Worm (Caenorhabditis elegans) whole organism, L1 larva: ENCODE results near the gene F52C9.5.
A peak's percentile ranks its signal among the peaks of the same experiment; 100 is the strongest.

Experiments
- F16B12.6 ChIP-seq: fragments of 150-350 bp; optimal IDR thresholded peaks from 2 replicates; lab custom pipeline; 2014; ENCODE audit warnings: missing biosample characterization, missing genetic modification characterization
- Y116A8C.19 ChIP-seq: sonication (generic microtip); optimal IDR thresholded peaks from 2 replicates; lab custom pipeline; 2016; ENCODE audit warnings: missing compliant biosample characterization, missing genetic modification characterization, borderline replicate concordance
- ama-1 ChIP-seq: fragments of 150-350 bp; optimal IDR thresholded peaks from 2 replicates; lab custom pipeline; 2014
- blmp-1 ChIP-seq: fragments of 150-350 bp; optimal IDR thresholded peaks from 2 replicates; lab custom pipeline; 2014; ENCODE audit warnings: missing biosample characterization, missing genetic modification characterization
- ceh-63 ChIP-seq: fragments of 200-800 bp; sonication (Bioruptor generic); optimal IDR thresholded peaks from 2 replicates; lab custom pipeline; 2018; ENCODE audit warnings: mild to moderate bottlenecking, missing genetic modification characterization, missing compliant biosample characterization
- ceh-8 ChIP-seq: fragments of 200-800 bp; sonication (Bioruptor generic); optimal IDR thresholded peaks from 2 replicates; lab custom pipeline; 2018; ENCODE audit warnings: mild to moderate bottlenecking, missing genetic modification characterization, moderate library complexity, missing compliant biosample characterization
- ceh-88 ChIP-seq: fragments of 200-800 bp; sonication (Bioruptor generic); IDR thresholded peaks from 2 replicates; pipeline ENCODE4 v1.3.6; 2022; ENCODE audit warnings: missing genetic modification characterization, missing compliant biosample characterization
- ces-1 ChIP-seq: fragments of 150-350 bp; optimal IDR thresholded peaks from 2 replicates; lab custom pipeline; 2014; ENCODE audit warnings: missing biosample characterization, missing genetic modification reagents, missing genetic modification characterization
- dpl-1 ChIP-seq, 3 experiments: fragments of 150-350 bp in 2 of 3; sonication (generic microtip) in 1 of 3; optimal IDR thresholded peaks; 2 replicates each; lab custom pipeline; 2014 to 2017; ENCODE audit warnings: missing biosample characterization in 3 of 3, missing genetic modification characterization in 3 of 3, missing genetic modification reagents in 3 of 3
- dsc-1 ChIP-seq: sonication (generic microtip); optimal IDR thresholded peaks from 2 replicates; lab custom pipeline; 2016; ENCODE audit warnings: mild to moderate bottlenecking, missing genetic modification characterization, missing compliant biosample characterization
- efl-1 ChIP-seq, 4 experiments: fragments of 150-350 bp; optimal IDR thresholded peaks in 3 of 4; peaks in 1 of 4; 1 replicate in 1 of 4; 2 replicates in 3 of 4; lab custom pipeline; 2014; ENCODE audit warnings: missing biosample characterization in 2 of 4, missing genetic modification characterization in 2 of 4, missing genetic modification reagents in 2 of 4
- egl-13 ChIP-seq: sonication (generic microtip); optimal IDR thresholded peaks from 2 replicates; lab custom pipeline; 2016; ENCODE audit warnings: missing genotype, missing genetic modification reagents, missing genetic modification characterization, missing compliant biosample characterization
- egl-27 ChIP-seq, 2 experiments: fragments of 150-350 bp in 1 of 2; sonication (generic microtip); optimal IDR thresholded peaks; 3 replicates each; lab custom pipeline; 2017 to 2018; ENCODE audit warnings: missing biosample characterization in 2 of 2, missing genetic modification characterization in 2 of 2, missing genetic modification reagents in 2 of 2
- elt-3 ChIP-seq, 6 experiments: fragments of 150-350 bp in 1 of 6; sonication (generic microtip); optimal IDR thresholded peaks; 2 replicates each; lab custom pipeline; 2017 to 2018; ENCODE audit warnings: missing biosample characterization in 6 of 6, missing genetic modification characterization in 6 of 6, inconsistent platforms in 1 of 6
- fkh-4 ChIP-seq: sonication (generic microtip); optimal IDR thresholded peaks from 2 replicates; lab custom pipeline; 2016; ENCODE audit warnings: missing compliant biosample characterization, missing genetic modification characterization, borderline replicate concordance
- hlh-17 ChIP-seq: fragments of 200-800 bp; sonication (Bioruptor generic); optimal IDR thresholded peaks from 2 replicates; lab custom pipeline; 2018; ENCODE audit warnings: missing genetic modification characterization, mild to moderate bottlenecking, missing compliant biosample characterization, moderate library complexity, borderline replicate concordance
- hlh-4 ChIP-seq: sonication (generic microtip); optimal IDR thresholded peaks from 2 replicates; lab custom pipeline; 2016; ENCODE audit warnings: mild to moderate bottlenecking, missing genetic modification characterization, missing compliant biosample characterization
- lin-13 ChIP-seq: fragments of 150-350 bp; optimal IDR thresholded peaks from 2 replicates; lab custom pipeline; 2014; ENCODE audit warnings: missing biosample characterization, missing genetic modification reagents, missing genetic modification characterization
- lin-35 ChIP-seq, 2 experiments: fragments of 150-350 bp; optimal IDR thresholded peaks; 2 replicates each; lab custom pipeline; 2014; ENCODE audit warnings: missing biosample characterization in 2 of 2, missing genetic modification characterization in 2 of 2, missing genetic modification reagents in 2 of 2
- lin-39 ChIP-seq: fragments of 150-350 bp; optimal IDR thresholded peaks from 2 replicates; lab custom pipeline; 2014; ENCODE audit warnings: missing biosample characterization, missing genetic modification reagents, missing genetic modification characterization
- lir-3 ChIP-seq: sonication (generic microtip); optimal IDR thresholded peaks from 2 replicates; lab custom pipeline; 2016; ENCODE audit warnings: mild to moderate bottlenecking, missing genetic modification characterization, moderate library complexity, missing compliant biosample characterization; ENCODE audit not compliant: poor library complexity
- lsy-2 ChIP-seq, 2 experiments: fragments of 150-350 bp; optimal IDR thresholded peaks; 2 replicates each; lab custom pipeline; 2014; ENCODE audit warnings: missing biosample characterization in 2 of 2, missing genetic modification characterization in 2 of 2
- mdl-1 ChIP-seq, 2 experiments: fragments of 150-350 bp; optimal IDR thresholded peaks; 2 replicates each; lab custom pipeline; 2014 to 2017; ENCODE audit warnings: missing biosample characterization in 2 of 2, missing genetic modification characterization in 2 of 2, inconsistent platforms in 1 of 2
- mef-2 ChIP-seq: fragments of 150-350 bp; optimal IDR thresholded peaks from 2 replicates; lab custom pipeline; 2014; ENCODE audit warnings: missing biosample characterization, missing genetic modification characterization
- nhr-11 ChIP-seq: fragments of 150-350 bp; optimal IDR thresholded peaks from 2 replicates; lab custom pipeline; 2014; ENCODE audit warnings: missing biosample characterization, missing genetic modification characterization
- nhr-19 ChIP-seq: fragments of 200-800 bp; sonication (Bioruptor generic); conservative IDR thresholded peaks from 2 replicates; pipeline ENCODE4 v1.3.6; 2022; ENCODE audit warnings: missing genetic modification characterization, missing compliant biosample characterization
- nhr-71 ChIP-seq: sonication (generic microtip); optimal IDR thresholded peaks from 2 replicates; lab custom pipeline; 2016; ENCODE audit warnings: mild to moderate bottlenecking, missing genetic modification characterization, moderate library complexity, missing compliant biosample characterization
- nhr-76 ChIP-seq: sonication (generic microtip); optimal IDR thresholded peaks from 2 replicates; lab custom pipeline; 2017; ENCODE audit warnings: missing biosample characterization, missing genetic modification characterization
- nhr-77 ChIP-seq: fragments of 150-350 bp; optimal IDR thresholded peaks from 2 replicates; lab custom pipeline; 2014; ENCODE audit warnings: missing biosample characterization, missing genetic modification characterization
- nhr-84 ChIP-seq: sonication (generic microtip); optimal IDR thresholded peaks from 2 replicates; lab custom pipeline; 2017; ENCODE audit warnings: missing biosample characterization, missing genetic modification characterization
- nhr-85 ChIP-seq: sonication (generic microtip); peaks from one replicate; lab custom pipeline; 2016; ENCODE audit warnings: missing genetic modification characterization, inconsistent platforms, missing compliant biosample characterization
- nhr-90 ChIP-seq: sonication (generic microtip); optimal IDR thresholded peaks from 2 replicates; lab custom pipeline; 2016; ENCODE audit warnings: mild to moderate bottlenecking, missing genetic modification characterization, missing compliant biosample characterization; ENCODE audit not compliant: poor library complexity
- pag-3 ChIP-seq: sonication (generic microtip); optimal IDR thresholded peaks from 2 replicates; lab custom pipeline; 2017; ENCODE audit warnings: missing genetic modification characterization, mild to moderate bottlenecking, missing compliant biosample characterization, antibody characterized with exemption, borderline replicate concordance; ENCODE audit not compliant: insufficient read depth
- pax-3 ChIP-seq: fragments of 200-800 bp; sonication (Bioruptor generic); optimal IDR thresholded peaks from 2 replicates; lab custom pipeline; 2018; ENCODE audit warnings: mild to moderate bottlenecking, missing genetic modification characterization, moderate library complexity, missing compliant biosample characterization
- rnt-1 ChIP-seq: sonication (generic microtip); optimal IDR thresholded peaks from 2 replicates; lab custom pipeline; 2016; ENCODE audit warnings: mild to moderate bottlenecking, missing genetic modification characterization, moderate library complexity, missing compliant biosample characterization
- snu-23 ChIP-seq: sonication (generic microtip); optimal IDR thresholded peaks from 2 replicates; lab custom pipeline; 2016; ENCODE audit warnings: missing genetic modification characterization, missing compliant biosample characterization
- sox-4 ChIP-seq: sonication (generic microtip); optimal IDR thresholded peaks from 2 replicates; lab custom pipeline; 2016; ENCODE audit warnings: missing genetic modification characterization, missing compliant biosample characterization
- sptf-1 ChIP-seq: fragments of 150-350 bp; optimal IDR thresholded peaks from 2 replicates; lab custom pipeline; 2014; ENCODE audit warnings: missing biosample characterization, missing genetic modification characterization
- tbx-2 ChIP-seq: sonication (generic microtip); optimal IDR thresholded peaks from 2 replicates; lab custom pipeline; 2016; ENCODE audit warnings: missing genetic modification characterization, missing compliant biosample characterization
- tlp-1 ChIP-seq: fragments of 150-350 bp; optimal IDR thresholded peaks from 2 replicates; lab custom pipeline; 2014; ENCODE audit warnings: missing biosample characterization, missing genetic modification characterization
- unc-30 ChIP-seq: sonication (generic microtip); optimal IDR thresholded peaks from 2 replicates; lab custom pipeline; 2017; ENCODE audit warnings: missing biosample characterization, missing genetic modification characterization
- unc-98 ChIP-seq: fragments of 200-800 bp; sonication (Bioruptor generic); IDR thresholded peaks from 2 replicates; pipeline ENCODE4 v1.3.6; 2022; ENCODE audit warnings: missing genetic modification characterization, missing compliant biosample characterization
- zag-1 ChIP-seq: fragments of 150-350 bp; optimal IDR thresholded peaks from 2 replicates; lab custom pipeline; 2014; ENCODE audit warnings: missing biosample characterization, missing genetic modification characterization
- zip-4 ChIP-seq: fragments of 200-800 bp; sonication (Bioruptor generic); optimal IDR thresholded peaks from 2 replicates; lab custom pipeline; 2018; ENCODE audit warnings: mild to moderate bottlenecking, missing genetic modification characterization, moderate library complexity, missing compliant biosample characterization

F52C9.5 gene

DNA sequence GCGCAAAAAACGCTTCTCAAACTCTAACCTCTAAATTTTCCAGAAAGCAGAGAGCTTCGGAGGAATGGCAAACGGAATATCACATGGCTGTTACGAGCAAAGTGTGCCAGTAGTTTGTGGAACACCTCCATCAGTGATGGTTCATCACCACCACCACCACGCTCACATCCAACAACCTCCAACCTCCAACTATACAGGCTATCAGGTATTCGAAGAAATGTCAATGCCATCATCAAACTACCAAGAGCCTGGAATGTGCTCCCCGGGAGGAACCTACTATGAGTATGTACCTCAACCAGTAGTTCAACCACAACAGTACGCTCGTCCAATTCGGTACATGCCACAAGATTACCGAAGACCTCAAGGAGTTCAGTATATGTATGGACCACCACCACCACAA lies 41.5 kb downstream of the F52C9.5 start:
- TF ChIP-seq efl-1 (optimal IDR thresholded peaks at IDR 0.05; lab: Kevin White, UChicago) = no peak
- peak in 1 of 2 experiments; percentile 65 for TF ChIP-seq efl-1 (GFP tag; optimal IDR thresholded peaks at IDR 0.05 in 1 of 2; lab: Kevin White, UChicago)
- TF ChIP-seq blmp-1 = no peak

- TF ChIP-seq lsy-2 (tag; optimal IDR thresholded peaks at IDR 0.05; lab: Kevin White, UChicago) (no peak), unc-30 (no peak), nhr-19 (GFP tag; lab: Robert Waterston, UW) (no peak), tbx-2 (tag; lab: Kevin White, UChicago) (no peak), egl-13 (tag; lab: Kevin White, UChicago) (no peak), nhr-76 (tag; lab: Kevin White, UChicago) (no peak), pax-3 (tag; lab: Kevin White, UChicago) (no peak), tlp-1 (tag; lab: Kevin White, UChicago) (no peak), nhr-90 (tag; lab: Kevin White, UChicago) (no peak), nhr-11 (no peak), F16B12.6 (no peak), ces-1 (GFP tag; lab: Kevin White, UChicago) (no peak), fkh-4 (tag; lab: Kevin White, UChicago) (no peak)
These were observed 42.5 kb downstream of the F52C9.5 start for ce11 chrIII:5344561-5344960.

DNA sequence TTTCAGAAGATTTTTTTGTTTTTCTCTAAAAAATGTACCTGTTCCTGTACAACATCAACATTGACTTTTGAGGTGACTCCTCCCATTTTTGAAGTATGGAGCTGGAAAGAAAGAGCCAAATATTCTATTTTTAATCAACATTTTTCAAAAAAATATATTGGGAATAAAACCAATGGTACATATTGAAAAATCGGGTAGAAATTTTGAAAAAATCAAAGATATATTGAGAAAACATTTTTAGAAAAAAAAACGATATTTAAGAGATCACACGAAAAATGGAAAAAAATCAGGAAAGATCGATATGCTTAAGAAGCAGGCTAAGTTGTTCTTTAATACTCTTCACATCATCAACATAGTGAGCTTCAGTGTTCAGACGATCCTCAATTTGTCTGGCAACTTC lies 44.0 kb downstream of the F52C9.5 start, which contains the start of gene glrx-21:
Gene glrx-21, minus strand, starts transcription at position 101 of the 400 bp plus-strand sequence.
- no peak for TF ChIP-seq sox-4 (tag; lab: Kevin White, UChicago)
- no peak for TF ChIP-seq nhr-85 (tag; lab: Kevin White, UChicago)
- TF ChIP-seq unc-30 = no peak
- no peak for TF ChIP-seq ces-1 (GFP tag; lab: Kevin White, UChicago)
- no peak for TF ChIP-seq dpl-1 (GFP tag; optimal IDR thresholded peaks at IDR 0.05; lab: Kevin White, UChicago)
- no peak for TF ChIP-seq mdl-1 (tag; optimal IDR thresholded peaks at IDR 0.05; lab: Kevin White, UChicago)
- no peak for TF ChIP-seq lin-39 (tag; lab: Kevin White, UChicago)
- no peak for TF ChIP-seq hlh-4 (tag; lab: Kevin White, UChicago)
- no peak for TF ChIP-seq dsc-1 (tag; lab: Kevin White, UChicago)
- no peak for TF ChIP-seq elt-3 (tag; optimal IDR thresholded peaks at IDR 0.05; lab: Kevin White, UChicago)
- TF ChIP-seq nhr-11 = no peak
- no peak for TF ChIP-seq rnt-1 (tag; lab: Kevin White, UChicago)
- no peak for TF ChIP-seq snu-23

DNA sequence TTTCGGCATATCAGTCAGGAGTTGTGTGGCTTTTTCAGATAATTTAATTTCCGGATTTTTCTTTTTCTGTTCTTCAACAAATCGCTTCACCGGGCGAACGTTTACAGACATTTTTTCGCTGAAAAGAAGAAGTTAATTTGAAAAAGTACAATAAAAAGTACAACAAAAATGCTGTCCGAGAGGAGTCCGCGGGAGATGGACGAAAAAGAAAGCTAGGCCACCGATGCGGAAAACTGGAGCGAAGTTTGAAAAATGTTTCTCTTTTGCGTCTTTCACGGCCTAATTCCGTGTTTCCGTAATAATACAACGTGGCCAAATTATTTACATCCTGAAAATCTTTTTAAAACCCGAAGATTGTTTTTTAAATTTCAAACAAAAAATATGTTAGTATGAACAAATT lies 47.2 kb downstream of the F52C9.5 start, which contains the start of gene thoc-5:
Gene thoc-5, minus strand, starts transcription at position 152 of the 400 bp plus-strand sequence.
- TF ChIP-seq ama-1 (lab: Kevin White, UChicago) (no peak), elt-3 (tag; optimal IDR thresholded peaks at IDR 0.05; lab: Kevin White, UChicago) (peak in 2 of 6 experiments; percentile 61 to 69), nhr-77 (tag; lab: Kevin White, UChicago) (no peak), nhr-71 (tag; lab: Kevin White, UChicago) (peak; percentile 95), ceh-88 (GFP tag; lab: Robert Waterston, UW) (peak; percentile 67), unc-30 (no peak), mef-2 (tag; lab: Kevin White, UChicago) (no peak), efl-1 (optimal IDR thresholded peaks at IDR 0.05; lab: Kevin White, UChicago) (peak; percentile 98 to 99), efl-1 (GFP tag; optimal IDR thresholded peaks at IDR 0.05 in 1 of 2; lab: Kevin White, UChicago) (peak; percentile 97 to 100), dsc-1 (tag; lab: Kevin White, UChicago) (peak; percentile 97), tbx-2 (tag; lab: Kevin White, UChicago) (peak; percentile 95), nhr-76 (tag; lab: Kevin White, UChicago) (no peak), ceh-63 (GFP tag; lab: Kevin White, UChicago) (peak; percentile 68), sptf-1 (tag; lab: Kevin White, UChicago) (no peak), ces-1 (GFP tag; lab: Kevin White, UChicago) (no peak), zag-1 (tag; lab: Kevin White, UChicago) (no peak), lir-3 (peak; percentile 98), tlp-1 (tag; lab: Kevin White, UChicago) (no peak), lin-13 (GFP tag; lab: Kevin White, UChicago) (peak; percentile 67), ceh-8 (GFP tag; lab: Kevin White, UChicago) (peak; percentile 76), hlh-4 (tag; lab: Kevin White, UChicago) (peak; percentile 80), blmp-1 (peak; percentile 69), lin-39 (tag; lab: Kevin White, UChicago) (peak; percentile 61), unc-98 (GFP tag; lab: Robert Waterston, UW) (peak; percentile 96), pag-3 (tag; lab: Kevin White, UChicago) (no peak), Y116A8C.19 (tag; lab: Kevin White, UChicago) (peak; percentile 92), hlh-17 (GFP tag; lab: Kevin White, UChicago) (peak; percentile 93), nhr-84 (tag; lab: Kevin White, UChicago) (no peak), zip-4 (GFP tag; lab: Kevin White, UChicago) (peak; percentile 71), egl-27 (tag; optimal IDR thresholded peaks at IDR 0.05; lab: Kevin White, UChicago) (no peak), lin-35 (GFP tag; optimal IDR thresholded peaks at IDR 0.05; lab: Kevin White, UChicago) (peak; percentile 98)
